Worm (Caenorhabditis elegans): ENCODE results near the gene msrp-3.

ce11 chrII:821514-821913 is 6.9 kb upstream of the msrp-3 start, which contains the start of gene F46F5.8:
- TF ChIP-seq pqm-1 (tag; optimal IDR thresholded peaks at IDR 0.05) (no peak), nhr-11 (tag; optimal IDR thresholded peaks at IDR 0.05) (no peak), rnt-1 (tag; optimal IDR thresholded peaks at IDR 0.05) (no peak)
